Worm (Caenorhabditis elegans) whole organism, young adult: ENCODE data around the gene R11D1.10.
A peak's percentile ranks its signal among the peaks of the same experiment; 100 is the strongest.

Experiments used
- F23B12.7 ChIP-seq: sonication (generic microtip); optimal IDR thresholded peaks from 2 replicates; lab custom pipeline; 2017; ENCODE audit warnings: missing genetic modification characterization, mild to moderate bottlenecking, missing compliant biosample characterization, antibody characterized with exemption, moderate library complexity; ENCODE audit not compliant: insufficient read depth
- F37B4.10 ChIP-seq: fragments of 200-800 bp; sonication (Bioruptor generic); IDR thresholded peaks from 2 replicates; pipeline ENCODE4 v1.3.6; 2022; ENCODE audit warnings: missing genetic modification characterization, missing compliant biosample characterization
- F39B2.1 ChIP-seq: fragments of 200-800 bp; sonication (Bioruptor generic); IDR thresholded peaks from 2 replicates; pipeline ENCODE4 v1.3.6; 2022; ENCODE audit warnings: missing genetic modification reagents, missing genetic modification characterization, missing compliant biosample characterization
- F52B5.7 ChIP-seq: sonication (generic microtip); optimal IDR thresholded peaks from 2 replicates; lab custom pipeline; 2016; ENCODE audit warnings: mild to moderate bottlenecking, missing genetic modification characterization, missing compliant biosample characterization
- F57C9.4 ChIP-seq: sonication (generic microtip); optimal IDR thresholded peaks from 2 replicates; lab custom pipeline; 2017; ENCODE audit warnings: mild to moderate bottlenecking, missing genetic modification characterization, missing compliant biosample characterization
- K11D2.4 ChIP-seq: fragments of 200-800 bp; sonication (Bioruptor generic); IDR thresholded peaks from 2 replicates; pipeline ENCODE4 v1.3.6; 2022; ENCODE audit warnings: missing genetic modification reagents, missing genetic modification characterization, missing compliant biosample characterization
- T07F8.4 ChIP-seq: sonication (generic microtip); optimal IDR thresholded peaks from 2 replicates; lab custom pipeline; 2016; ENCODE audit warnings: mild to moderate bottlenecking, missing genetic modification characterization, moderate library complexity, missing compliant biosample characterization
- Y53F4B.3 ChIP-seq: fragments of 200-800 bp; sonication (Bioruptor generic); IDR thresholded peaks from 2 replicates; pipeline ENCODE4 v1.3.6; 2022; ENCODE audit warnings: missing genetic modification reagents, missing genetic modification characterization, missing compliant biosample characterization
- Y53G8AR.9 ChIP-seq: fragments of 200-800 bp; sonication (Bioruptor generic); conservative IDR thresholded peaks from 2 replicates; pipeline ENCODE4 v1.3.6; 2022; ENCODE audit warnings: missing genetic modification reagents, missing genetic modification characterization, missing compliant biosample characterization
- Y79H2A.3 ChIP-seq: fragments of 200-800 bp; sonication (Bioruptor generic); conservative IDR thresholded peaks from 2 replicates; pipeline ENCODE4 v1.3.6; 2022; ENCODE audit warnings: missing genetic modification reagents, missing genetic modification characterization, missing compliant biosample characterization
- ZK185.1 ChIP-seq: sonication (generic microtip); optimal IDR thresholded peaks from 2 replicates; lab custom pipeline; 2016; ENCODE audit warnings: mild to moderate bottlenecking, missing genetic modification characterization, missing compliant biosample characterization; ENCODE audit not compliant: poor library complexity, severe bottlenecking
- akir-1 ChIP-seq: fragments of 200-800 bp; sonication (Bioruptor generic); optimal IDR thresholded peaks from 2 replicates; lab custom pipeline; 2018; ENCODE audit warnings: mild to moderate bottlenecking, missing genetic modification characterization, moderate library complexity, missing compliant biosample characterization
- atf-7 ChIP-seq: sonication (generic microtip); optimal IDR thresholded peaks from 2 replicates; lab custom pipeline; 2017; ENCODE audit warnings: mild to moderate bottlenecking, missing genetic modification characterization, missing compliant biosample characterization
- athp-1 ChIP-seq: sonication (generic microtip); optimal IDR thresholded peaks from 2 replicates; lab custom pipeline; 2017; ENCODE audit warnings: mild to moderate bottlenecking, missing genetic modification characterization, missing compliant biosample characterization
- attf-5 ChIP-seq: fragments of 200-800 bp; sonication (Bioruptor generic); optimal IDR thresholded peaks from 2 replicates; lab custom pipeline; 2018; ENCODE audit warnings: mild to moderate bottlenecking, missing genetic modification characterization, missing compliant biosample characterization
- bed-2 ChIP-seq: fragments of 200-800 bp; sonication (Bioruptor generic); IDR thresholded peaks from 2 replicates; pipeline ENCODE4 v1.3.6; 2022; ENCODE audit warnings: missing genetic modification reagents, missing genetic modification characterization, missing compliant biosample characterization
- cebp-2 ChIP-seq: fragments of 200-800 bp; sonication (Bioruptor generic); IDR thresholded peaks from 2 replicates; pipeline ENCODE4 v1.3.6; 2022; ENCODE audit warnings: missing genetic modification characterization, missing compliant biosample characterization
- chd-7 ChIP-seq: sonication (generic microtip); optimal IDR thresholded peaks from 2 replicates; lab custom pipeline; 2016; ENCODE audit warnings: mild to moderate bottlenecking, missing genetic modification characterization, moderate library complexity, missing compliant biosample characterization
- die-1 ChIP-seq: sonication (generic microtip); optimal IDR thresholded peaks from 2 replicates; lab custom pipeline; 2016; ENCODE audit warnings: missing genotype, mild to moderate bottlenecking, missing genetic modification characterization, missing compliant biosample characterization
- dox-1 ChIP-seq: fragments of 200-800 bp; sonication (Bioruptor generic); IDR thresholded peaks from 2 replicates; pipeline ENCODE4 v1.3.6; 2022; ENCODE audit warnings: missing genetic modification reagents, missing genetic modification characterization, missing compliant biosample characterization
- dpl-1 ChIP-seq: fragments of 150-350 bp; optimal IDR thresholded peaks from 2 replicates; lab custom pipeline; 2014; ENCODE audit warnings: missing biosample characterization, missing genetic modification reagents, missing genetic modification characterization
- efl-1 ChIP-seq: fragments of 150-350 bp; optimal IDR thresholded peaks from 2 replicates; lab custom pipeline; 2014; ENCODE audit warnings: missing biosample characterization, missing genetic modification reagents, missing genetic modification characterization
- egl-18 ChIP-seq: fragments of 200-800 bp; sonication (Bioruptor generic); IDR thresholded peaks from 2 replicates; pipeline ENCODE4 v1.3.6; 2022; ENCODE audit warnings: missing genetic modification reagents, missing genetic modification characterization, missing compliant biosample characterization
- ekl-4 ChIP-seq: fragments of 200-800 bp; sonication (Bioruptor generic); IDR thresholded peaks from 2 replicates; pipeline ENCODE4 v1.3.6; 2022; ENCODE audit warnings: missing genetic modification reagents, missing genetic modification characterization, missing compliant biosample characterization
- ets-4 ChIP-seq: fragments of 200-800 bp; sonication (Bioruptor generic); optimal IDR thresholded peaks from 2 replicates; lab custom pipeline; 2018; ENCODE audit warnings: mild to moderate bottlenecking, missing genetic modification characterization, missing compliant biosample characterization
- hlh-26 ChIP-seq: fragments of 200-800 bp; sonication (Bioruptor generic); conservative IDR thresholded peaks from 2 replicates; pipeline ENCODE4 v1.3.6; 2022; ENCODE audit warnings: missing genetic modification reagents, missing genetic modification characterization, missing compliant biosample characterization
- hmg-1.2 ChIP-seq: fragments of 200-800 bp; sonication (Bioruptor generic); IDR thresholded peaks from 2 replicates; pipeline ENCODE4 v1.3.6; 2022; ENCODE audit warnings: missing genetic modification reagents, missing genetic modification characterization, missing compliant biosample characterization
- hmg-20 ChIP-seq: fragments of 200-800 bp; sonication (Bioruptor generic); IDR thresholded peaks from 2 replicates; pipeline ENCODE4 v1.3.6; 2022; ENCODE audit warnings: missing genetic modification reagents, missing genetic modification characterization, missing compliant biosample characterization
- lsl-1 ChIP-seq: fragments of 200-800 bp; sonication (Bioruptor generic); optimal IDR thresholded peaks from 2 replicates; lab custom pipeline; 2018; ENCODE audit warnings: mild to moderate bottlenecking, missing genetic modification characterization, moderate library complexity, missing compliant biosample characterization
- lsy-27 ChIP-seq: sonication (generic microtip); optimal IDR thresholded peaks from 2 replicates; lab custom pipeline; 2017; ENCODE audit warnings: missing genetic modification characterization, mild to moderate bottlenecking, missing compliant biosample characterization, antibody characterized with exemption, missing genotype, borderline replicate concordance; ENCODE audit not compliant: insufficient read depth
- mel-28 ChIP-seq: sonication (generic microtip); optimal IDR thresholded peaks from 2 replicates; lab custom pipeline; 2016; ENCODE audit warnings: borderline replicate concordance, mild to moderate bottlenecking, missing genetic modification characterization, missing compliant biosample characterization
- nhr-120 ChIP-seq: fragments of 200-800 bp; sonication (Bioruptor generic); IDR thresholded peaks from 2 replicates; pipeline ENCODE4 v1.3.6; 2022; ENCODE audit warnings: missing genetic modification characterization, missing compliant biosample characterization
- nhr-80 ChIP-seq: sonication (generic microtip); optimal IDR thresholded peaks from 2 replicates; lab custom pipeline; 2016; ENCODE audit warnings: missing genetic modification characterization, missing compliant biosample characterization
- pha-4 ChIP-seq: fragments of 150-350 bp; sonication (generic microtip); optimal IDR thresholded peaks from 2 replicates; lab custom pipeline; 2014; ENCODE audit warnings: missing biosample characterization, missing genetic modification reagents, missing genetic modification characterization
- rcor-1 ChIP-seq: fragments of 200-800 bp; sonication (Bioruptor generic); IDR thresholded peaks from 2 replicates; pipeline ENCODE4 v1.3.6; 2022; ENCODE audit warnings: missing genetic modification reagents, missing genetic modification characterization, missing compliant biosample characterization
- rec-8 ChIP-seq, 2 experiments: sonication (generic microtip); optimal IDR thresholded peaks; 2 replicates each; lab custom pipeline; 2016; ENCODE audit warnings: mild to moderate bottlenecking in 2 of 2, missing genetic modification characterization in 2 of 2, missing genetic modification reagents in 2 of 2, missing genotype in 2 of 2, missing biosample characterization in 1 of 2, missing compliant biosample characterization in 1 of 2, moderate library complexity in 1 of 2
- repo-1 ChIP-seq: sonication (generic microtip); optimal IDR thresholded peaks from 2 replicates; lab custom pipeline; 2017; ENCODE audit warnings: mild to moderate bottlenecking, missing genetic modification characterization, missing compliant biosample characterization
- rpc-1 ChIP-seq, 2 experiments: fragments of 150-350 bp in 1 of 2; sonication (generic microtip) in 1 of 2; optimal IDR thresholded peaks; 2 replicates each; lab custom pipeline; 2014 to 2018; ENCODE audit warnings: missing biosample characterization in 1 of 2, missing genetic modification characterization in 1 of 2, missing genetic modification reagents in 1 of 2, missing genotype in 1 of 2
- sea-2 ChIP-seq: fragments of 200-800 bp; sonication (Bioruptor generic); IDR thresholded peaks from 2 replicates; pipeline ENCODE4 v1.3.6; 2022; ENCODE audit warnings: missing genetic modification characterization, missing compliant biosample characterization
- snpc-3.4 ChIP-seq: sonication (generic microtip); optimal IDR thresholded peaks from 2 replicates; lab custom pipeline; 2017; ENCODE audit warnings: missing genetic modification characterization, mild to moderate bottlenecking, missing compliant biosample characterization, antibody characterized with exemption, moderate library complexity, missing genotype, missing genetic modification reagents
- tbx-9 ChIP-seq: sonication (generic microtip); optimal IDR thresholded peaks from 2 replicates; lab custom pipeline; 2016; ENCODE audit warnings: borderline replicate concordance, missing genetic modification characterization, inconsistent platforms, missing compliant biosample characterization
- unc-130 ChIP-seq: sonication (generic microtip); optimal IDR thresholded peaks from 2 replicates; lab custom pipeline; 2016; ENCODE audit warnings: missing genetic modification reagents, missing genetic modification characterization, missing compliant biosample characterization
- xnd-1 ChIP-seq: sonication (generic microtip); optimal IDR thresholded peaks from 2 replicates; lab custom pipeline; 2016; ENCODE audit warnings: missing genotype, missing genetic modification reagents, missing genetic modification characterization, missing compliant biosample characterization
- zfh-2 ChIP-seq: fragments of 200-800 bp; sonication (Bioruptor generic); conservative IDR thresholded peaks from 2 replicates; pipeline ENCODE4 v1.3.6; 2022; ENCODE audit warnings: missing genetic modification reagents, missing genetic modification characterization, missing compliant biosample characterization
- zim-3 ChIP-seq: sonication (generic microtip); optimal IDR thresholded peaks from 2 replicates; lab custom pipeline; 2017; ENCODE audit warnings: mild to moderate bottlenecking, missing genetic modification characterization, moderate library complexity, missing compliant biosample characterization
- ztf-18 ChIP-seq: sonication (generic microtip); optimal IDR thresholded peaks from 2 replicates; lab custom pipeline; 2016; ENCODE audit warnings: missing genotype, mild to moderate bottlenecking, missing genetic modification characterization, missing compliant biosample characterization
- ztf-28 ChIP-seq: fragments of 200-800 bp; sonication (Bioruptor generic); IDR thresholded peaks from 2 replicates; pipeline ENCODE4 v1.3.6; 2022; ENCODE audit warnings: missing genetic modification reagents, missing genetic modification characterization, missing compliant biosample characterization
- ztf-6 ChIP-seq: fragments of 200-800 bp; sonication (Bioruptor generic); IDR thresholded peaks from 2 replicates; pipeline ENCODE4 v1.3.6; 2022; ENCODE audit warnings: missing genetic modification reagents, missing genetic modification characterization, missing compliant biosample characterization

The R11D1.10 gene

ce11 chrV:12780248-12780647 lies 50.9 kb downstream of the R11D1.10 start:
- TF ChIP-seq dox-1 (GFP tag; lab: Robert Waterston, UW) (no peak; the same call in 1 of the 2 replicates), rec-8 (tag; optimal IDR thresholded peaks at IDR 0.05; lab: Kevin White, UChicago) (peak; percentile 75 to 84), ets-4 (GFP tag; lab: Kevin White, UChicago) (peak; percentile 74), attf-5 (GFP tag; lab: Kevin White, UChicago) (peak; percentile 81), pha-4 (no peak), atf-7 (peak; percentile 4), efl-1 (no peak), athp-1 (tag; lab: Kevin White, UChicago) (peak; percentile 72), Y53G8AR.9 (no peak), unc-130 (GFP tag; lab: Kevin White, UChicago) (peak; percentile 17), hlh-26 (GFP tag; lab: Robert Waterston, UW) (no peak), ztf-18 (tag; lab: Kevin White, UChicago) (peak; percentile 79), snpc-3.4 (tag; lab: Kevin White, UChicago) (peak; percentile 65), F57C9.4 (tag; lab: Kevin White, UChicago) (no peak), nhr-120 (GFP tag; lab: Robert Waterston, UW) (0 out of 2 replicates have a peak, but pooled peaks have one; percentile 61), hmg-20 (GFP tag; lab: Robert Waterston, UW) (peak; percentile 53; the same call in 1 of the 2 replicates), ekl-4 (GFP tag; lab: Robert Waterston, UW) (peak; percentile 68; the same call in 1 of the 2 replicates), rpc-1 (optimal IDR thresholded peaks at IDR 0.05; lab: Kevin White, UChicago) (peak; percentile 87), rpc-1 (tag; optimal IDR thresholded peaks at IDR 0.05; lab: Kevin White, UChicago) (peak; percentile 89), dpl-1 (GFP tag; lab: Kevin White, UChicago) (no peak), Y53F4B.3 (GFP tag; lab: Robert Waterston, UW) (no peak), ztf-28 (GFP tag; lab: Robert Waterston, UW) (no peak), lsl-1 (GFP tag; lab: Kevin White, UChicago) (peak; percentile 37), akir-1 (no peak), K11D2.4 (no peak), ztf-6 (GFP tag; lab: Robert Waterston, UW) (0 out of 2 replicates have a peak, but pooled peaks have one; percentile 53), Y79H2A.3 (GFP tag; lab: Robert Waterston, UW) (peak; percentile 84), rcor-1 (GFP tag; lab: Robert Waterston, UW) (peak; percentile 49), mel-28 (tag; lab: Kevin White, UChicago) (peak; percentile 17), F39B2.1 (no peak), tbx-9 (tag; lab: Kevin White, UChicago) (no peak), T07F8.4 (tag; lab: Kevin White, UChicago) (peak; percentile 71), F52B5.7 (peak; percentile 66), bed-2 (GFP tag; lab: Robert Waterston, UW) (no peak), xnd-1 (tag; lab: Kevin White, UChicago) (no peak), nhr-80 (no peak), sea-2 (GFP tag; lab: Robert Waterston, UW) (0 out of 2 replicates have a peak, but pooled peaks have one; percentile 45), egl-18 (GFP tag; lab: Robert Waterston, UW) (no peak), cebp-2 (peak; percentile 80; the same call in 1 of the 2 replicates), zim-3 (tag; lab: Kevin White, UChicago) (peak; percentile 91), F23B12.7 (tag; lab: Kevin White, UChicago) (peak; percentile 83), ZK185.1 (peak; percentile 69), lsy-27 (tag; lab: Kevin White, UChicago) (peak; percentile 82), zfh-2 (GFP tag; lab: Robert Waterston, UW) (no peak), chd-7 (tag; lab: Kevin White, UChicago) (peak; percentile 83), die-1 (peak; percentile 89), repo-1 (tag; lab: Kevin White, UChicago) (peak; percentile 15), F37B4.10 (GFP tag; lab: Robert Waterston, UW) (0 out of 2 replicates have a peak, but pooled peaks have one; percentile 45), hmg-1.2 (GFP tag; lab: Robert Waterston, UW) (peak; percentile 76)
